Worm (Caenorhabditis elegans) whole organism, L2 larva: ENCODE measurements around the gene zip-8.

Experiments used
- C34F6.9 ChIP-seq: fragments of 150-350 bp; optimal IDR thresholded peaks from 2 replicates; lab custom pipeline; 2014; ENCODE audit warnings: missing biosample characterization, missing genetic modification characterization
- F13H6.1 ChIP-seq: sonication (generic microtip); optimal IDR thresholded peaks from 2 replicates; lab custom pipeline; 2016; ENCODE audit warnings: missing genetic modification characterization, missing compliant biosample characterization
- R02D3.7 ChIP-seq: fragments of 150-350 bp; optimal IDR thresholded peaks from 2 replicates; lab custom pipeline; 2014; ENCODE audit warnings: missing biosample characterization, missing genetic modification characterization
- Y55F3AM.14 ChIP-seq: fragments of 200-800 bp; sonication (Bioruptor generic); optimal IDR thresholded peaks from 2 replicates; lab custom pipeline; 2018; ENCODE audit warnings: mild to moderate bottlenecking, missing genetic modification characterization, missing compliant biosample characterization
- ZK546.5 ChIP-seq: sonication (generic microtip); optimal IDR thresholded peaks from 2 replicates; lab custom pipeline; 2017; ENCODE audit warnings: missing biosample characterization, missing genetic modification characterization
- alr-1 ChIP-seq: fragments of 150-350 bp; optimal IDR thresholded peaks from 2 replicates; lab custom pipeline; 2014; ENCODE audit warnings: missing biosample characterization, missing genetic modification characterization
- aly-2 ChIP-seq: fragments of 150-350 bp; optimal IDR thresholded peaks from 2 replicates; lab custom pipeline; 2014; ENCODE audit warnings: missing biosample characterization, missing genetic modification characterization
- ama-1 ChIP-seq: fragments of 150-350 bp; optimal IDR thresholded peaks from 2 replicates; lab custom pipeline; 2018; ENCODE audit warnings: inconsistent platforms
- blmp-1 ChIP-seq: sonication (generic microtip); optimal IDR thresholded peaks from 2 replicates; lab custom pipeline; 2017; ENCODE audit warnings: missing genetic modification characterization, mild to moderate bottlenecking, missing compliant biosample characterization, antibody characterized with exemption, moderate library complexity; ENCODE audit not compliant: insufficient read depth
- ceh-16 ChIP-seq: fragments of 150-350 bp; optimal IDR thresholded peaks from 2 replicates; lab custom pipeline; 2014; ENCODE audit warnings: missing biosample characterization, missing genetic modification characterization
- ceh-82 ChIP-seq: fragments of 150-350 bp; optimal IDR thresholded peaks from 2 replicates; lab custom pipeline; 2014; ENCODE audit warnings: missing biosample characterization, missing genetic modification characterization
- crh-2 ChIP-seq: sonication (generic microtip); optimal IDR thresholded peaks from 2 replicates; lab custom pipeline; 2017; ENCODE audit warnings: missing biosample characterization, missing genetic modification characterization
- dmd-4 ChIP-seq: sonication (generic microtip); optimal IDR thresholded peaks from 2 replicates; lab custom pipeline; 2017; ENCODE audit warnings: missing biosample characterization, missing genetic modification characterization
- egl-27 ChIP-seq: sonication (generic microtip); optimal IDR thresholded peaks from 3 replicates; lab custom pipeline; 2017; ENCODE audit warnings: missing biosample characterization, missing genetic modification reagents, missing genetic modification characterization
- elt-1 ChIP-seq: fragments of 150-350 bp; optimal IDR thresholded peaks from 2 replicates; lab custom pipeline; 2014; ENCODE audit warnings: missing biosample characterization, missing genetic modification characterization
- elt-3 ChIP-seq: sonication (generic microtip); optimal IDR thresholded peaks from 2 replicates; lab custom pipeline; 2017; ENCODE audit warnings: missing biosample characterization, missing genetic modification characterization
- fos-1 ChIP-seq: fragments of 150-350 bp; optimal IDR thresholded peaks from 2 replicates; lab custom pipeline; 2014; ENCODE audit warnings: missing biosample characterization, missing genetic modification characterization
- gmeb-1 ChIP-seq: fragments of 150-350 bp; optimal IDR thresholded peaks from 2 replicates; lab custom pipeline; 2014; ENCODE audit warnings: missing biosample characterization, missing genetic modification characterization
- lin-11 ChIP-seq: fragments of 150-350 bp; sonication (generic microtip); optimal IDR thresholded peaks from 2 replicates; lab custom pipeline; 2014; ENCODE audit warnings: missing biosample characterization, missing genetic modification characterization, inconsistent platforms, mixed read lengths
- lin-13 ChIP-seq: fragments of 150-350 bp; optimal IDR thresholded peaks from 2 replicates; lab custom pipeline; 2014; ENCODE audit warnings: missing biosample characterization, missing genetic modification reagents, missing genetic modification characterization
- lin-39 ChIP-seq: fragments of 150-350 bp; optimal IDR thresholded peaks from 2 replicates; lab custom pipeline; 2014; ENCODE audit warnings: missing biosample characterization, missing genetic modification reagents, missing genetic modification characterization
- lsy-2 ChIP-seq, 2 experiments: fragments of 150-350 bp in 1 of 2; sonication (generic microtip) in 1 of 2; optimal IDR thresholded peaks; 2 replicates each; lab custom pipeline; 2014 to 2017; ENCODE audit warnings: missing biosample characterization in 2 of 2, missing genetic modification characterization in 2 of 2
- mab-5 ChIP-seq: fragments of 150-350 bp; optimal IDR thresholded peaks from 2 replicates; lab custom pipeline; 2014; ENCODE audit warnings: missing biosample characterization, missing genetic modification characterization
- mbf-1 ChIP-seq: sonication (generic microtip); optimal IDR thresholded peaks from 2 replicates; lab custom pipeline; 2017; ENCODE audit warnings: missing biosample characterization, missing genetic modification characterization
- mdl-1 ChIP-seq, 2 experiments: fragments of 150-350 bp in 1 of 2; sonication (generic microtip) in 1 of 2; optimal IDR thresholded peaks; 2 replicates each; lab custom pipeline; 2017; ENCODE audit warnings: missing biosample characterization in 2 of 2, missing genetic modification characterization in 2 of 2
- nhr-10 ChIP-seq: sonication (generic microtip); optimal IDR thresholded peaks from 2 replicates; lab custom pipeline; 2017; ENCODE audit warnings: missing biosample characterization, missing genetic modification characterization
- nhr-11 ChIP-seq: fragments of 150-350 bp; optimal IDR thresholded peaks from 2 replicates; lab custom pipeline; 2014; ENCODE audit warnings: missing biosample characterization, missing genetic modification characterization
- nhr-12 ChIP-seq: fragments of 150-350 bp; optimal IDR thresholded peaks from 2 replicates; lab custom pipeline; 2014; ENCODE audit warnings: missing biosample characterization, missing genetic modification characterization
- nhr-129 ChIP-seq: fragments of 150-350 bp; optimal IDR thresholded peaks from 2 replicates; lab custom pipeline; 2014; ENCODE audit warnings: missing biosample characterization, missing genetic modification characterization
- nhr-21 ChIP-seq: fragments of 150-350 bp; optimal IDR thresholded peaks from 2 replicates; lab custom pipeline; 2014; ENCODE audit warnings: missing biosample characterization, missing genetic modification characterization
- nhr-23 ChIP-seq: fragments of 150-350 bp; optimal IDR thresholded peaks from 2 replicates; lab custom pipeline; 2014; ENCODE audit warnings: missing biosample characterization, missing genetic modification reagents, missing genetic modification characterization
- nhr-237 ChIP-seq: fragments of 150-350 bp; optimal IDR thresholded peaks from 2 replicates; lab custom pipeline; 2014; ENCODE audit warnings: missing biosample characterization, missing genetic modification characterization
- nhr-25 ChIP-seq: fragments of 150-350 bp; sonication (generic microtip); optimal IDR thresholded peaks from 3 replicates; lab custom pipeline; 2014; ENCODE audit warnings: missing biosample characterization, missing genetic modification characterization
- nhr-6 ChIP-seq: fragments of 150-350 bp; optimal IDR thresholded peaks from 2 replicates; lab custom pipeline; 2014; ENCODE audit warnings: missing biosample characterization, missing genetic modification characterization
- nhr-77 ChIP-seq: fragments of 150-350 bp; optimal IDR thresholded peaks from 2 replicates; lab custom pipeline; 2014; ENCODE audit warnings: missing biosample characterization, missing genetic modification characterization
- peb-1 ChIP-seq: fragments of 150-350 bp; optimal IDR thresholded peaks from 2 replicates; lab custom pipeline; 2014; ENCODE audit warnings: missing biosample characterization, missing genetic modification characterization
- sem-4 ChIP-seq: fragments of 150-350 bp; optimal IDR thresholded peaks from 2 replicates; lab custom pipeline; 2014; ENCODE audit warnings: missing biosample characterization, missing genetic modification reagents, missing genetic modification characterization
- skn-1 ChIP-seq: sonication (generic microtip); optimal IDR thresholded peaks from 2 replicates; lab custom pipeline; 2017; ENCODE audit warnings: missing biosample characterization, missing genetic modification characterization
- sma-3 ChIP-seq: sonication (generic microtip); optimal IDR thresholded peaks from 2 replicates; lab custom pipeline; 2016; ENCODE audit warnings: missing genetic modification reagents, missing genetic modification characterization, missing compliant biosample characterization
- sma-9 ChIP-seq, 2 experiments: fragments of 150-350 bp in 1 of 2; sonication (generic microtip) in 1 of 2; optimal IDR thresholded peaks; 2 replicates each; lab custom pipeline; 2014 to 2016; ENCODE audit warnings: missing genetic modification characterization in 2 of 2, mild to moderate bottlenecking in 1 of 2, missing biosample characterization in 1 of 2, missing compliant biosample characterization in 1 of 2, missing genetic modification reagents in 1 of 2, moderate library complexity in 1 of 2
- snpc-4 ChIP-seq: fragments of 150-350 bp; optimal IDR thresholded peaks from 2 replicates; lab custom pipeline; 2014; ENCODE audit warnings: missing biosample characterization, missing genetic modification characterization
- unc-39 ChIP-seq: fragments of 150-350 bp; optimal IDR thresholded peaks from 2 replicates; lab custom pipeline; 2014; ENCODE audit warnings: missing biosample characterization, missing genetic modification characterization
- unc-55 ChIP-seq: fragments of 150-350 bp; sonication (generic microtip); optimal IDR thresholded peaks from 3 replicates; lab custom pipeline; 2014; ENCODE audit warnings: missing biosample characterization, missing genetic modification reagents, missing genetic modification characterization
- unc-62 ChIP-seq: fragments of 150-350 bp; optimal IDR thresholded peaks from 2 replicates; lab custom pipeline; 2014; ENCODE audit warnings: missing biosample characterization, missing genetic modification reagents, missing genetic modification characterization
- zag-1 ChIP-seq: fragments of 150-350 bp; optimal IDR thresholded peaks from 2 replicates; lab custom pipeline; 2014; ENCODE audit warnings: missing biosample characterization, missing genetic modification characterization
- ztf-1 ChIP-seq: fragments of 200-800 bp; sonication (Bioruptor generic); conservative IDR thresholded peaks from 2 replicates; pipeline ENCODE4 v1.3.6; 2022; ENCODE audit warnings: missing genetic modification characterization, missing compliant biosample characterization
- ztf-11 ChIP-seq: sonication (generic microtip); optimal IDR thresholded peaks from 2 replicates; lab custom pipeline; 2017; ENCODE audit warnings: missing biosample characterization, missing genetic modification characterization
- ztf-4 ChIP-seq: fragments of 150-350 bp; optimal IDR thresholded peaks from 2 replicates; lab custom pipeline; 2014; ENCODE audit warnings: missing biosample characterization, missing genetic modification characterization

The zip-8 gene

ce11 chrIII:6442305-6443125 is 36.2 kb upstream of the zip-8 start, which contains the start of gene mel-32:
Gene mel-32 (minus strand): TSS chrIII:6443000.
- no peak for TF ChIP-seq skn-1
- TF ChIP-seq mab-5 (tag; lab: Kevin White, UChicago): no peak
- peak; percentile 22 for TF ChIP-seq fos-1 (tag; lab: Kevin White, UChicago)
- peak; percentile 16 for TF ChIP-seq crh-2 (tag; lab: Kevin White, UChicago)
- peak; percentile 21 for TF ChIP-seq blmp-1 (tag; lab: Kevin White, UChicago)
- no peak for TF ChIP-seq dmd-4
- TF ChIP-seq ama-1 (lab: Kevin White, UChicago): peak; percentile 31
- peak; percentile 2 for TF ChIP-seq sma-3 (GFP tag; lab: Kevin White, UChicago)
- peak in 1 of 2 experiments; percentile 49 for TF ChIP-seq lsy-2 (tag; optimal IDR thresholded peaks at IDR 0.05; lab: Kevin White, UChicago)
- no peak for TF ChIP-seq ztf-11
- peak; percentile 22 for TF ChIP-seq sma-9 (GFP tag; optimal IDR thresholded peaks at IDR 0.05; lab: Kevin White, UChicago)
- no peak for TF ChIP-seq sma-9 (tag; optimal IDR thresholded peaks at IDR 0.05; lab: Kevin White, UChicago)

ce11 chrIII:6444335-6444734 is 34.4 kb upstream of the zip-8 start, which contains the start of gene C05D11.13:
Gene C05D11.13 (minus strand): TSS chrIII:6444586.
- TF ChIP-seq R02D3.7 (tag; lab: Kevin White, UChicago): no peak
- TF ChIP-seq lin-39 (tag; lab: Kevin White, UChicago): no peak
- no peak for TF ChIP-seq mbf-1
- TF ChIP-seq nhr-237 (tag; lab: Kevin White, UChicago): no peak
- no peak for TF ChIP-seq nhr-23 (tag; lab: Kevin White, UChicago)
- no peak for TF ChIP-seq nhr-10 (tag; lab: Kevin White, UChicago)
- TF ChIP-seq zag-1 (tag; lab: Kevin White, UChicago): no peak
- peak; percentile 68 for TF ChIP-seq C34F6.9 (tag; lab: Kevin White, UChicago)
- no peak for TF ChIP-seq nhr-11 (tag; lab: Kevin White, UChicago)
- peak; percentile 47 for TF ChIP-seq sma-3 (GFP tag; lab: Kevin White, UChicago)
- no peak for TF ChIP-seq egl-27
- peak; percentile 56 for TF ChIP-seq F13H6.1
- peak; percentile 51 for TF ChIP-seq unc-55 (GFP tag; lab: Kevin White, UChicago)
- no peak for TF ChIP-seq nhr-12
- TF ChIP-seq ztf-4: peak; percentile 16
- TF ChIP-seq nhr-21: peak; percentile 0
- no peak for TF ChIP-seq alr-1 (tag; lab: Kevin White, UChicago)
- peak; percentile 32 for TF ChIP-seq fos-1 (tag; lab: Kevin White, UChicago)
- TF ChIP-seq ztf-1 (GFP tag; lab: Robert Waterston, UW): no peak
- TF ChIP-seq ZK546.5 (tag; lab: Kevin White, UChicago): no peak
- peak; percentile 7 for TF ChIP-seq nhr-25 (tag; lab: Kevin White, UChicago)
- no peak for TF ChIP-seq snpc-4
- no peak for TF ChIP-seq ceh-82 (tag; lab: Kevin White, UChicago)
- no peak for TF ChIP-seq mab-5 (tag; lab: Kevin White, UChicago)
- TF ChIP-seq elt-3 (tag; lab: Kevin White, UChicago): no peak
- TF ChIP-seq ztf-11: no peak
- TF ChIP-seq dmd-4: no peak
- no peak for TF ChIP-seq elt-1
- TF ChIP-seq unc-39 (tag; lab: Kevin White, UChicago): no peak
- TF ChIP-seq unc-62: no peak
- peak; percentile 59 for TF ChIP-seq nhr-129 (tag; lab: Kevin White, UChicago)
- peak; percentile 65 for TF ChIP-seq crh-2 (tag; lab: Kevin White, UChicago)
- TF ChIP-seq nhr-6: no peak
- no peak for TF ChIP-seq gmeb-1 (tag; lab: Kevin White, UChicago)
- peak in 1 of 2 experiments; percentile 84 for TF ChIP-seq lsy-2 (tag; optimal IDR thresholded peaks at IDR 0.05; lab: Kevin White, UChicago)
- no peak for TF ChIP-seq Y55F3AM.14 (GFP tag; lab: Kevin White, UChicago)
- TF ChIP-seq mdl-1 (tag; optimal IDR thresholded peaks at IDR 0.05; lab: Kevin White, UChicago): no peak
- no peak for TF ChIP-seq ceh-16 (tag; lab: Kevin White, UChicago)
- peak; percentile 59 for TF ChIP-seq sma-9 (GFP tag; optimal IDR thresholded peaks at IDR 0.05; lab: Kevin White, UChicago)
- TF ChIP-seq sma-9 (tag; optimal IDR thresholded peaks at IDR 0.05; lab: Kevin White, UChicago): no peak
- TF ChIP-seq skn-1: no peak
- TF ChIP-seq blmp-1 (tag; lab: Kevin White, UChicago): no peak
- no peak for TF ChIP-seq ama-1 (lab: Kevin White, UChicago)
- TF ChIP-seq aly-2 (tag; lab: Kevin White, UChicago): no peak
- TF ChIP-seq sem-4 (tag; lab: Kevin White, UChicago): no peak
- TF ChIP-seq lin-11 (tag; lab: Kevin White, UChicago): no peak
- TF ChIP-seq lin-13 (GFP tag; lab: Kevin White, UChicago): no peak
- no peak for TF ChIP-seq nhr-77 (tag; lab: Kevin White, UChicago)
- TF ChIP-seq peb-1 (tag; lab: Kevin White, UChicago): no peak
